Fruit fly (Drosophila melanogaster): ENCODE data around the gene Ctr1A.

Gene Ctr1A

DNA sequence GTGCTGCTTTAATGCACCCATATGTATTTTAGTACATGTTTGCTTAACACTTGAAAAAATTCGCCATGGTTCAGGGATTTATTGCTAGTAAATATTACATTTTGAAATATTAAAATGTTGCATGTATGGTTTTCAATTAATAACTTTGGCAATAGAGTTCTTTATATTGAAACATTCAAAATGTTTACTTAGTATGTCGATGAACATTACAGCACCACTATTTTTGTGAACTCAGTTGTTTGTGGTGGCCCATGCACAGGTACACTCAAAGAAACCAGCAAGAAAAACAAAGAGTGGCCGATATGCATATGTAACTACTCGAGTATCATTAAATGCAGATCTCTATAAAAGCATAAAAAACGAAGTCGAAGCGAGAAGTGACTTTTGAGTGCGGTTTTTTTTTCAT, 40.6 kb downstream of the Ctr1A start:
- TF ChIP-seq sv (GFP tag; optimal IDR thresholded peaks at IDR 0.05) (peak; percentile 20), Dif (GFP tag; optimal IDR thresholded peaks at IDR 0.05; ENCODE audit: partially characterized antibody) (no peak)

DNA sequence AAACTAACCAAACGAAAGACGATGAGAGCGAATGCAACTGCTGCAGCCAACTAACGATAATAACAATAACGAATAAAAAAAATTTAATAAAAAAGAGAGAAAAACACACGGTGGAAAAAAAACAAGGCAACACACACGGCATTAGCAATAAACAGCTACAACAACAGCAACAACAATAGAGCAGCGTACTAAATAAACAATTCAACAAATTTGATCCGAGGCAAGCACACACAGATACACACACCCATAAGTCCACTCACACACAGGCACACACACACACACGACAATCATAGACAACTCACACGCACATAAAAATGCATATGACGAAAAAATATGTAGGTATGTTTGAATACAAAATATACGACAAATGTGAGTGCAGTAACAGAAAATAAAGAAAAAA, 41.1 kb downstream of the Ctr1A start:
- TF ChIP-seq ey (GFP tag; optimal IDR thresholded peaks at IDR 0.05): no peak
- TF ChIP-seq pan (optimal IDR thresholded peaks at IDR 0.05): no peak
- no peak for TF ChIP-seq Hr83 (GFP tag; optimal IDR thresholded peaks at IDR 0.05; ENCODE audit: poor library complexity, severe bottlenecking)
- TF ChIP-seq OdsH (GFP tag; optimal IDR thresholded peaks at IDR 0.05): no peak
- TF ChIP-seq CG32264 (GFP tag; optimal IDR thresholded peaks at IDR 0.05): no peak
- TF ChIP-seq brk (GFP tag; optimal IDR thresholded peaks at IDR 0.05): no peak
- no peak for TF ChIP-seq dl (GFP tag; optimal IDR thresholded peaks at IDR 0.05; ENCODE audit: insufficient read depth in 1 of 2, partially characterized antibody in 2 of 2)
- no peak for TF ChIP-seq Hnf4 (GFP tag; optimal IDR thresholded peaks at IDR 0.05)
- no peak for TF ChIP-seq CrebA (GFP tag; optimal IDR thresholded peaks at IDR 0.05; ENCODE audit: borderline replicate concordance)
- TF ChIP-seq Jra (GFP tag; optimal IDR thresholded peaks at IDR 0.05): no peak
- no peak for TF ChIP-seq Vsx2 (GFP tag; optimal IDR thresholded peaks at IDR 0.05; ENCODE audit: partially characterized antibody)
- no peak for TF ChIP-seq CG9705 (GFP tag; optimal IDR thresholded peaks at IDR 0.05)
- no peak for TF ChIP-seq h (GFP tag; optimal IDR thresholded peaks at IDR 0.05)

DNA sequence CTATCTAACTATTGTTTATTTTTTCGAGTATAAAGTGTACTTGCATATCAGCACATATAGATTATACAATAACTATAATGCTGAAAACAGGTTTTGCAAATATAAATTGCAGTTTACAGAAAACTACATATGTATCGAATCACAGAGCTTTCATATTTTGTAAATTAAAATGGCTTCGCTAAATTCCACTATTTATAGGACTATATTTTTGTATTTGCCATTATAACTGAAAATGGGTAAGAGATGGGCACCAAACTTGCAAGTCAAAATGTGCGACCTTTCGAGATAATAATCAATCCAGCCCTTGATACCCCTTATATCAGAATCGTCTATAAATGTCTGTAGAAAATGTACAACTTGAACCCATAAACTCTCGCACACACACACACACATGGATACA, 41.8 kb downstream of the Ctr1A start:
- no peak for TF ChIP-seq sage (GFP tag; optimal IDR thresholded peaks at IDR 0.05)
- TF ChIP-seq woc (GFP tag; optimal IDR thresholded peaks at IDR 0.05): no peak
- no peak for TF ChIP-seq fru (GFP tag; optimal IDR thresholded peaks at IDR 0.05)

DNA sequence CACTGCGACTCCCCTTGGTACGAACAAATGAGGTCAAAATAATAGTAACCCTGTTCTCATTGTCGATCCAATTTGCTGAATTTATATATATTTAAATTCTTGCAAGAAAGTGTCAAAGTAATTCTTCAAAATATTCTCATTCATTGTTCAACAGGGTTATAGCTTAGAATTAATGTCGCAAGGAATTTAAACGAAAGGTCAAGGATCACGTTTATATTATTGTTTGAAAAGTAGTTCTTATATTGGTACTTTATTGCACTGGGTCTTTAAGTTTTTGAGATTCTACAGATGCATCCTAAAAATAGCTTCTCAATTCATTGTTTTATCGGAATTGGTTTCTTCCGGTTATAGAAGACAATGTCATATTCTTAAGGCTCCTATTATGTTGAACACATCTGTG, 42.5 kb downstream of the Ctr1A start:
- no peak for TF ChIP-seq Jra (GFP tag; optimal IDR thresholded peaks at IDR 0.05)
- no peak for TF ChIP-seq rgr (GFP tag; optimal IDR thresholded peaks at IDR 0.05)
- no peak for TF ChIP-seq brk (GFP tag; optimal IDR thresholded peaks at IDR 0.05)
- TF ChIP-seq Myc (optimal IDR thresholded peaks at IDR 0.05): no peak

DNA sequence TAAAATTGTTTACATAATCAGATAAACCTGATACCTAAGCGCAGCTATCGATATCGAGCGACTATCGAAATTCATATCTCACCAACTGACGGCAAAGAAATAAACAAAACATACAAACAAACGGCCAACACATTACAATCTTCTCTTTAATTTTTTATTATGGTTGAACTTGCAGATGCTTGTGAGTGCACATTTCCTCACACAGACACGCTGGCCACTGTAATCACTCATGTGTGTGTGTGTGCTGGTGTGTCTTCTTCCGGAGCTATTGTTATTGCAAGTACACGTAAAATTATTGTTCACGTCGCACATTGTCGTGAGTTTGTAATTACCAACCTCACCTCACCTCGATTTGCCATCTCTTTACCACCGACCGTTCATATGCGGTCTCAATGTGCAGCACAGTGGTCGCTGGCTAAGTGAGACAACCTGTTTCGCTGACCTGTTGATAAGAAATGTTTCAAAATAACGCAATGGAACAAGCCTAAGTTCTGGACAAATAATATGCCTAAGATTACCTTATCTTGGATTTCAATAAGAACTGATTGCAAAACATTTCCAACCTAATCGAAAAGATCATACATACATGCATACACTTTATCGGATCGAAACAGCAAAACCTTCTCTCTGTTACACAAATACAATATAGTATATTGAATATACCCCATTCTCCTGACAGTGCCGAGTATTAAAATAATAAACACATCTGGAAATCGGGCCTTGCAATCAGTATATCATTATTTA, 43.8 kb downstream of the Ctr1A start:
- TF ChIP-seq CrebA (GFP tag; optimal IDR thresholded peaks at IDR 0.05; ENCODE audit: borderline replicate concordance) (no peak), woc (GFP tag; optimal IDR thresholded peaks at IDR 0.05) (peak; percentile 6), psq (GFP tag; optimal IDR thresholded peaks at IDR 0.05) (no peak), h (GFP tag; optimal IDR thresholded peaks at IDR 0.05) (no peak), pan (optimal IDR thresholded peaks at IDR 0.05) (no peak), fru (GFP tag; optimal IDR thresholded peaks at IDR 0.05) (peak; percentile 33), Myc (optimal IDR thresholded peaks at IDR 0.05) (no peak), N (GFP tag; optimal IDR thresholded peaks at IDR 0.05) (no peak), ey (GFP tag; optimal IDR thresholded peaks at IDR 0.05) (no peak), sv (GFP tag; optimal IDR thresholded peaks at IDR 0.05) (no peak), Hr83 (GFP tag; optimal IDR thresholded peaks at IDR 0.05; ENCODE audit: poor library complexity, severe bottlenecking) (no peak), rgr (GFP tag; optimal IDR thresholded peaks at IDR 0.05) (no peak), HLH106 (tag; optimal IDR thresholded peaks at IDR 0.05) (peak; percentile 9), OdsH (GFP tag; optimal IDR thresholded peaks at IDR 0.05) (no peak), dsf (GFP tag; optimal IDR thresholded peaks at IDR 0.05; ENCODE audit: borderline replicate concordance) (no peak), foxo (GFP tag; optimal IDR thresholded peaks at IDR 0.05) (peak in 1 of 2 experiments; percentile 33), br (GFP tag; optimal IDR thresholded peaks at IDR 0.05) (no peak), GATAd (GFP tag; optimal IDR thresholded peaks at IDR 0.05) (no peak)

DNA sequence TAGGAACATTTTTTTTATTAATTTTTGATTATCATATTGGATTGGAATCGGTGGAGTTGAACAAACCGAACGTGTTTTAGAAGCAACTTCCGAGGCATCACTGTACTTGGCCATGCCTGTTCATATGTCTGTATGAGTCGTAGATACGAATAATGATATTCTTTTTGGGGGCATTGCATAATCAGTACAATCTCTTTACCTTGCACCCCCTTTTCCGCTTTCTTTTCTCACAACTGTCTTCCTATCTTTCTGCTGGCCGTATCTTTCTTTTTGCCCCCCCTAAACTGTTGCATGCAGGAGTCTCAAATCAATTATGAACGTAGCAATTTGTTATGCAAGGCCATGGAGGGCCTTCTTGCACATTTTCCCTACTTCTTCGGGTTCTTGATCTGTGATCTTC, 44.4 kb downstream of the Ctr1A start:
- TF ChIP-seq CG32264 (GFP tag; optimal IDR thresholded peaks at IDR 0.05) (no peak), Hr83 (GFP tag; optimal IDR thresholded peaks at IDR 0.05; ENCODE audit: poor library complexity, severe bottlenecking) (no peak), Jra (GFP tag; optimal IDR thresholded peaks at IDR 0.05) (no peak), tai (GFP tag; optimal IDR thresholded peaks at IDR 0.05) (no peak), OdsH (GFP tag; optimal IDR thresholded peaks at IDR 0.05) (no peak), sage (GFP tag; optimal IDR thresholded peaks at IDR 0.05) (no peak), ey (GFP tag; optimal IDR thresholded peaks at IDR 0.05) (no peak), Rel (GFP tag; optimal IDR thresholded peaks at IDR 0.05) (no peak), Rel (tag; optimal IDR thresholded peaks at IDR 0.05) (no peak), CG9705 (GFP tag; optimal IDR thresholded peaks at IDR 0.05) (no peak), usp (GFP tag; optimal IDR thresholded peaks at IDR 0.05) (no peak), dmrt93B (GFP tag; optimal IDR thresholded peaks at IDR 0.05) (no peak), N (GFP tag; optimal IDR thresholded peaks at IDR 0.05) (no peak), jim (GFP tag; optimal IDR thresholded peaks at IDR 0.05) (no peak), Dif (GFP tag; optimal IDR thresholded peaks at IDR 0.05; ENCODE audit: partially characterized antibody) (no peak)
